Fruit fly (Drosophila melanogaster) whole organism, embryonic: ENCODE data around the gene CG31029.

Source experiments
- Asciz ChIP-seq: fragments of 200-800 bp; sonication (Bioruptor generic); optimal IDR thresholded peaks from 2 replicates; lab custom pipeline; 2017; ENCODE audit warnings: missing biosample characterization, mild to moderate bottlenecking, missing genetic modification characterization, missing genetic modification reagents
- BEAF-32 ChIP-seq: fragments of 200-800 bp; sonication (Bioruptor generic); optimal IDR thresholded peaks from 3 replicates; lab custom pipeline; 2017; ENCODE audit warnings: missing biosample characterization, missing genetic modification characterization, mild to moderate bottlenecking, moderate library complexity, missing genetic modification reagents
- CG10147 ChIP-seq: fragments of 200-800 bp; sonication (Bioruptor generic); optimal IDR thresholded peaks from 2 replicates; lab custom pipeline; 2019; ENCODE audit warnings: missing biosample characterization, mild to moderate bottlenecking, missing genetic modification characterization, moderate library complexity
- CG10565 ChIP-seq: fragments of 200-800 bp; sonication (Bioruptor generic); optimal IDR thresholded peaks from 3 replicates; lab custom pipeline; 2016; ENCODE audit warnings: missing biosample characterization, mild to moderate bottlenecking, missing genetic modification characterization
- CG10979 ChIP-seq: fragments of 200-800 bp; sonication (Bioruptor generic); optimal IDR thresholded peaks from 2 replicates; lab custom pipeline; 2018; ENCODE audit warnings: missing biosample characterization, mild to moderate bottlenecking, missing genetic modification characterization, moderate library complexity
- CG12155 ChIP-seq: fragments of 200-800 bp; sonication (Bioruptor generic); optimal IDR thresholded peaks from 3 replicates; lab custom pipeline; 2016; ENCODE audit warnings: missing biosample characterization, missing genetic modification characterization
- CG12299 ChIP-seq: fragments of 200-800 bp; sonication (Bioruptor generic); optimal IDR thresholded peaks from 2 replicates; lab custom pipeline; 2018; ENCODE audit warnings: missing biosample characterization, mild to moderate bottlenecking, missing genetic modification characterization
- CG13424 ChIP-seq: fragments of 200-800 bp; sonication (Bioruptor generic); optimal IDR thresholded peaks from 2 replicates; lab custom pipeline; 2019; ENCODE audit warnings: missing biosample characterization, mild to moderate bottlenecking, missing genetic modification characterization, moderate library complexity
- CG15011 ChIP-seq: fragments of 200-800 bp; sonication (Bioruptor generic); optimal IDR thresholded peaks from 3 replicates; lab custom pipeline; 2018; ENCODE audit warnings: missing biosample characterization, mild to moderate bottlenecking, missing genetic modification characterization
- CG15073 ChIP-seq: fragments of 200-800 bp; sonication (Bioruptor generic); optimal IDR thresholded peaks from 2 replicates; lab custom pipeline; 2016; ENCODE audit warnings: missing biosample characterization, missing genetic modification characterization
- CG17829 ChIP-seq: fragments of 200-800 bp; optimal IDR thresholded peaks from 2 replicates; lab custom pipeline; 2019; ENCODE audit warnings: missing biosample characterization, mild to moderate bottlenecking, missing genetic modification characterization, moderate library complexity
- CG4282 ChIP-seq: fragments of 200-800 bp; sonication (Bioruptor generic); optimal IDR thresholded peaks from 2 replicates; lab custom pipeline; 2016; ENCODE audit warnings: missing biosample characterization, missing genetic modification characterization
- CG4707 ChIP-seq: fragments of 200-800 bp; sonication (Bioruptor generic); optimal IDR thresholded peaks from 2 replicates; lab custom pipeline; 2018; ENCODE audit warnings: missing biosample characterization, mild to moderate bottlenecking, missing genetic modification characterization, moderate library complexity
- CG6175 ChIP-seq: fragments of 200-800 bp; sonication (Bioruptor generic); IDR thresholded peaks from 3 replicates; pipeline ENCODE4 v1.3.6; 2022; ENCODE audit warnings: missing biosample characterization, missing genetic modification characterization
- CG7745 ChIP-seq: fragments of 200-800 bp; sonication (Bioruptor generic); optimal IDR thresholded peaks from 2 replicates; lab custom pipeline; 2018; ENCODE audit warnings: missing biosample characterization, mild to moderate bottlenecking, missing genetic modification characterization, moderate library complexity
- CG7963 ChIP-seq: fragments of 200-800 bp; sonication (Bioruptor generic); IDR thresholded peaks from 3 replicates; pipeline ENCODE4 v1.3.6; 2022; ENCODE audit warnings: missing biosample characterization, missing genetic modification characterization; ENCODE audit not compliant: partially characterized antibody
- CG7987 ChIP-seq: fragments of 200-800 bp; sonication (Bioruptor generic); optimal IDR thresholded peaks from 2 replicates; lab custom pipeline; 2018; ENCODE audit warnings: missing biosample characterization, mild to moderate bottlenecking, missing genetic modification characterization, moderate library complexity
- CG8281 ChIP-seq: fragments of 200-800 bp; sonication (Bioruptor generic); optimal IDR thresholded peaks from 2 replicates; lab custom pipeline; 2018; ENCODE audit warnings: missing biosample characterization, mild to moderate bottlenecking, missing genetic modification characterization, moderate library complexity
- CG8359 ChIP-seq: fragments of 200-800 bp; sonication (Bioruptor generic); optimal IDR thresholded peaks from 2 replicates; lab custom pipeline; 2017; ENCODE audit warnings: missing biosample characterization, mild to moderate bottlenecking, missing genetic modification characterization, borderline replicate concordance
- CG8765 ChIP-seq: fragments of 200-800 bp; sonication (Bioruptor generic); IDR thresholded peaks from 2 replicates; pipeline ENCODE4 v1.3.6; 2022; ENCODE audit warnings: missing biosample characterization, missing genetic modification characterization
- Elba2 ChIP-seq: fragments of 200-800 bp; sonication (Bioruptor generic); optimal IDR thresholded peaks from 3 replicates; lab custom pipeline; 2016; ENCODE audit warnings: missing biosample characterization, missing genetic modification characterization
- Fer1 ChIP-seq: fragments of 200-800 bp; sonication (Bioruptor generic); optimal IDR thresholded peaks from 2 replicates; lab custom pipeline; 2017; ENCODE audit warnings: missing biosample characterization, mild to moderate bottlenecking, missing genetic modification characterization
- Gsc ChIP-seq: fragments of 200-800 bp; sonication (Bioruptor generic); IDR thresholded peaks from 2 replicates; pipeline ENCODE4 v1.3.6; 2022; ENCODE audit warnings: missing biosample characterization, missing genetic modification characterization
- HmgD ChIP-seq: fragments of 200-800 bp; sonication (Bioruptor generic); optimal IDR thresholded peaks from 3 replicates; lab custom pipeline; 2016; ENCODE audit warnings: missing biosample characterization, missing genetic modification characterization
- Kr ChIP-seq: fragments of 200-800 bp; sonication (Bioruptor generic); optimal IDR thresholded peaks from 2 replicates; lab custom pipeline; 2017; ENCODE audit warnings: missing biosample characterization, mild to moderate bottlenecking, missing genetic modification characterization
- Meics ChIP-seq: fragments of 200-800 bp; sonication (Bioruptor generic); optimal IDR thresholded peaks from 2 replicates; lab custom pipeline; 2017; ENCODE audit warnings: missing biosample characterization, mild to moderate bottlenecking, missing genetic modification characterization
- Mes4 ChIP-seq: fragments of 200-800 bp; sonication (Bioruptor generic); optimal IDR thresholded peaks from 2 replicates; lab custom pipeline; 2016; ENCODE audit warnings: missing biosample characterization, missing genetic modification characterization
- Nf-YC ChIP-seq: fragments of 200-800 bp; optimal IDR thresholded peaks from 3 replicates; lab custom pipeline; 2019; ENCODE audit warnings: missing biosample characterization, mild to moderate bottlenecking, missing genetic modification characterization, moderate library complexity
- Sox102F ChIP-seq: fragments of 200-800 bp; sonication (Bioruptor generic); optimal IDR thresholded peaks from 2 replicates; lab custom pipeline; 2018; ENCODE audit warnings: missing biosample characterization, mild to moderate bottlenecking, missing genetic modification characterization, moderate library complexity
- Tbp ChIP-seq: fragments of >200 bp; optimal IDR thresholded peaks from 2 replicates; lab custom pipeline; 2018; ENCODE audit warnings: missing biosample characterization, missing genetic modification characterization
- abd-A ChIP-seq: fragments of 200-800 bp; sonication (Bioruptor generic); optimal IDR thresholded peaks from 3 replicates; lab custom pipeline; 2019; ENCODE audit warnings: missing biosample characterization, mild to moderate bottlenecking, missing genetic modification characterization, moderate library complexity
- al ChIP-seq: fragments of 200-800 bp; sonication (Bioruptor generic); IDR thresholded peaks from 2 replicates; pipeline ENCODE4 v1.3.6; 2022; ENCODE audit warnings: missing biosample characterization, missing genetic modification characterization
- amos ChIP-seq: fragments of 200-800 bp; sonication (Bioruptor generic); IDR thresholded peaks from 2 replicates; pipeline ENCODE4 v1.3.6; 2022; ENCODE audit warnings: missing biosample characterization, missing genetic modification characterization; ENCODE audit not compliant: partially characterized antibody
- ato ChIP-seq: fragments of 200-800 bp; sonication (Bioruptor generic); IDR thresholded peaks from 2 replicates; pipeline ENCODE4 v1.3.6; 2022; ENCODE audit warnings: missing biosample characterization, missing genetic modification characterization; ENCODE audit not compliant: partially characterized antibody
- cad ChIP-seq: fragments of >200 bp; optimal IDR thresholded peaks from 2 replicates; lab custom pipeline; 2017; ENCODE audit warnings: missing biosample characterization, missing genetic modification characterization
- cato ChIP-seq: fragments of 200-800 bp; sonication (Bioruptor generic); optimal IDR thresholded peaks from 2 replicates; lab custom pipeline; 2016; ENCODE audit warnings: missing biosample characterization, missing genetic modification characterization, borderline replicate concordance
- chif ChIP-seq, 2 experiments: fragments of 200-800 bp; sonication (Bioruptor generic); optimal IDR thresholded peaks; 3 replicates each; lab custom pipeline; 2016; ENCODE audit warnings: missing biosample characterization in 2 of 2, missing genetic modification characterization in 2 of 2
- cwo ChIP-seq: fragments of 200-800 bp; sonication (Bioruptor generic); optimal IDR thresholded peaks from 3 replicates; lab custom pipeline; 2017; ENCODE audit warnings: missing biosample characterization, missing genetic modification characterization, mild to moderate bottlenecking, moderate library complexity, missing genetic modification reagents
- dimm ChIP-seq: fragments of 200-800 bp; sonication (Bioruptor generic); IDR thresholded peaks from 2 replicates; pipeline ENCODE4 v1.3.6; 2022; ENCODE audit warnings: missing biosample characterization, missing genetic modification characterization
- grn ChIP-seq: fragments of 200-800 bp; sonication (Bioruptor generic); optimal IDR thresholded peaks from 3 replicates; lab custom pipeline; 2017; ENCODE audit warnings: missing biosample characterization, missing genetic modification characterization
- knrl ChIP-seq: fragments of 200-800 bp; sonication (Bioruptor generic); IDR thresholded peaks from 3 replicates; pipeline ENCODE4 v1.3.6; 2022; ENCODE audit warnings: missing biosample characterization, missing genetic modification characterization; ENCODE audit not compliant: partially characterized antibody
- mirr ChIP-seq: fragments of 200-800 bp; sonication (Bioruptor generic); optimal IDR thresholded peaks from 3 replicates; lab custom pipeline; 2018; ENCODE audit warnings: missing biosample characterization, mild to moderate bottlenecking, missing genetic modification characterization
- oc ChIP-seq: fragments of 200-800 bp; sonication (Bioruptor generic); optimal IDR thresholded peaks from 2 replicates; lab custom pipeline; 2018; ENCODE audit warnings: missing biosample characterization, mild to moderate bottlenecking, missing genetic modification characterization, moderate library complexity
- pita ChIP-seq: fragments of 200-800 bp; sonication (Bioruptor generic); optimal IDR thresholded peaks from 2 replicates; lab custom pipeline; 2017; ENCODE audit warnings: missing biosample characterization, mild to moderate bottlenecking, missing genetic modification characterization
- prd ChIP-seq, 3 experiments: fragments of >200 bp in 2 of 3; fragments of 200-800 bp in 1 of 3; sonication (Bioruptor generic) in 1 of 3; optimal IDR thresholded peaks in 2 of 3; IDR thresholded peaks in 1 of 3; 2 replicates in 2 of 3; 3 replicates in 1 of 3; pipeline versions ENCODE4 v1.3.6 to Lab custom; 2017 to 2022; ENCODE audit warnings: missing biosample characterization in 1 of 3, missing genetic modification characterization in 1 of 3
- salm ChIP-seq: fragments of 200-800 bp; sonication (Bioruptor generic); optimal IDR thresholded peaks from 2 replicates; lab custom pipeline; 2018; ENCODE audit warnings: missing biosample characterization, mild to moderate bottlenecking, missing genetic modification characterization
- sima ChIP-seq: fragments of 200-800 bp; sonication (Bioruptor generic); optimal IDR thresholded peaks from 2 replicates; lab custom pipeline; 2016; ENCODE audit warnings: missing biosample characterization, missing genetic modification characterization
- sr ChIP-seq: fragments of 200-800 bp; sonication (Bioruptor generic); IDR thresholded peaks from 3 replicates; pipeline ENCODE4 v1.3.6; 2022; ENCODE audit warnings: missing biosample characterization, missing genetic modification characterization
- twi ChIP-seq: fragments of 200-800 bp; optimal IDR thresholded peaks from 2 replicates; lab custom pipeline; 2019; ENCODE audit warnings: missing biosample characterization, mild to moderate bottlenecking, missing genetic modification characterization, moderate library complexity

The CG31029 gene

DNA sequence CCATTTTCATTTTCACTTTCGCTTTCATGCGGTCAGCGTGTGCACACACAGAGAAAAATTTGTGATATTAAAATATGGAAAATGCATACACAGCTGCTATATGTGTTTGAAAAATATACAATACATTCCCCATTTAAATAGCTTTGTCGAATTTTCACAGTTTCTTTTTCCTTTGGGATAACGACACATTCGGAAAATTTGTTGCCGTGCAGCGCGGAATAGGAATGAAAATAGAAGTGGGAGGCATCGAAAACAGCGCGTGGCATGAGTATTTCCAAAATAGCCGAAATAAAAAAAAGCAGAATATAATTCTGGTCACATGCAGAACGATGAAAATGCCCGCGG lies 39.5 kb downstream of the CG31029 start (continued):
- peak; percentile 82 for TF ChIP-seq oc (tag; lab: Kevin White, UChicago)
- peak; percentile 83 for TF ChIP-seq CG12155 (GFP tag; lab: Kevin White, UChicago)
- peak; percentile 84 for TF ChIP-seq Fer1
- peak; percentile 28 for TF ChIP-seq CG10565 (GFP tag; lab: Kevin White, UChicago)
- TF ChIP-seq salm (tag; lab: Kevin White, UChicago), result peak; percentile 60
- peak; percentile 9 for TF ChIP-seq CG15073 (GFP tag; lab: Kevin White, UChicago)
- no peak for TF ChIP-seq ato (GFP tag; lab: Robert Waterston, UW)
- peak; percentile 81; the same call in 2 of the 3 replicates for TF ChIP-seq CG6175 (GFP tag; lab: Robert Waterston, UW)
- TF ChIP-seq cwo (GFP tag; lab: Kevin White, UChicago), result peak; percentile 91
- no peak for TF ChIP-seq knrl (GFP tag; lab: Robert Waterston, UW)
- no peak for TF ChIP-seq Tbp (GFP tag; lab: Kevin White, UChicago)
- TF ChIP-seq al (GFP tag; lab: Robert Waterston, UW), result peak; percentile 90
- no peak for TF ChIP-seq BEAF-32 (GFP tag; lab: Kevin White, UChicago)
- peak; percentile 39 for TF ChIP-seq CG8359 (GFP tag; lab: Kevin White, UChicago)
- 0 out of 2 replicates have a peak, but pooled peaks have one; percentile 58 for TF ChIP-seq CG8765 (GFP tag; lab: Robert Waterston, UW)
- no peak for TF ChIP-seq prd (optimal IDR thresholded peaks at IDR 0.05; lab: Kevin White, UChicago)
- TF ChIP-seq prd (GFP tag; IDR thresholded peaks at IDR 0.05; lab: Robert Waterston, UW), result peak; percentile 91
- peak; percentile 73 for TF ChIP-seq Gsc (GFP tag; lab: Robert Waterston, UW)
- TF ChIP-seq twi (tag; lab: Kevin White, UChicago), result peak; percentile 61
- TF ChIP-seq cato, result peak; percentile 58
- TF ChIP-seq abd-A (tag; lab: Kevin White, UChicago), result peak; percentile 35
- peak; percentile 41 for TF ChIP-seq CG8281
- peak; percentile 92 for TF ChIP-seq CG7987
- peak; percentile 80 to 86 for TF ChIP-seq chif (GFP tag; optimal IDR thresholded peaks at IDR 0.05; lab: Kevin White, UChicago)
- TF ChIP-seq Meics (GFP tag; lab: Kevin White, UChicago), result peak; percentile 89
- TF ChIP-seq pita, result no peak
- TF ChIP-seq CG4282 (GFP tag; lab: Kevin White, UChicago), result peak; percentile 67
- peak; percentile 54 for TF ChIP-seq Nf-YC
- TF ChIP-seq dimm (GFP tag; lab: Robert Waterston, UW), result peak; percentile 59
- no peak for TF ChIP-seq amos (GFP tag; lab: Robert Waterston, UW)
- peak; percentile 73 for TF ChIP-seq CG10147 (GFP tag; lab: Kevin White, UChicago)
- TF ChIP-seq Kr (GFP tag; lab: Kevin White, UChicago), result no peak
- peak; percentile 72 for TF ChIP-seq CG17829 (tag; lab: Kevin White, UChicago)
- TF ChIP-seq mirr (GFP tag; lab: Kevin White, UChicago), result peak; percentile 44
- no peak for TF ChIP-seq cad
- TF ChIP-seq Mes4 (GFP tag; lab: Kevin White, UChicago), result peak; percentile 74
- no peak for TF ChIP-seq Elba2
- TF ChIP-seq Asciz (GFP tag; lab: Kevin White, UChicago), result peak; percentile 74
- TF ChIP-seq CG4707 (GFP tag; lab: Kevin White, UChicago), result peak; percentile 56
- peak; percentile 71 for TF ChIP-seq CG15011 (GFP tag; lab: Kevin White, UChicago)
- no peak for TF ChIP-seq CG7963 (GFP tag; lab: Robert Waterston, UW)
- peak; percentile 4 for TF ChIP-seq grn
- TF ChIP-seq CG7745, result no peak
- peak; percentile 83 for TF ChIP-seq CG13424 (tag; lab: Kevin White, UChicago)
- peak; percentile 80 for TF ChIP-seq sima (GFP tag; lab: Kevin White, UChicago)
- TF ChIP-seq CG12299, result peak; percentile 81
- TF ChIP-seq sr (GFP tag; lab: Robert Waterston, UW), result peak; percentile 55; the same call in 1 of the 3 replicates
- TF ChIP-seq Sox102F, result peak; percentile 90
- TF ChIP-seq CG10979 (tag; lab: Kevin White, UChicago), result peak; percentile 83
- TF ChIP-seq HmgD, result peak; percentile 57
